Fruit fly (Drosophila melanogaster) whole organism, embryonic: ENCODE results near the gene CG5096.

Experiments used
- CG18011 ChIP-seq: fragments of 200-800 bp; sonication (Bioruptor generic); optimal IDR thresholded peaks from 2 replicates; lab custom pipeline; 2017; ENCODE audit warnings: missing biosample characterization, missing genetic modification characterization, mild to moderate bottlenecking, moderate library complexity, missing genotype
- Chrac-16 ChIP-seq: fragments of 200-800 bp; sonication (Bioruptor generic); optimal IDR thresholded peaks from 3 replicates; lab custom pipeline; 2016; ENCODE audit warnings: missing biosample characterization, missing genetic modification characterization
- Dll ChIP-seq: fragments of 200-800 bp; sonication (Bioruptor generic); IDR thresholded peaks from 4 replicates; pipeline ENCODE4 v1.3.6; 2022; ENCODE audit warnings: missing biosample characterization, missing genetic modification characterization; ENCODE audit not compliant: partially characterized antibody
- chinmo ChIP-seq: fragments of 200-800 bp; sonication (Bioruptor generic); IDR thresholded peaks from 4 replicates; pipeline ENCODE4 v1.3.6; 2022; ENCODE audit warnings: missing biosample characterization, missing genetic modification characterization; ENCODE audit not compliant: partially characterized antibody
- hbn ChIP-seq: fragments of 200-800 bp; sonication (Bioruptor generic); IDR thresholded peaks from 2 replicates; pipeline ENCODE4 v1.3.6; 2022; ENCODE audit warnings: missing biosample characterization, missing genetic modification characterization; ENCODE audit not compliant: partially characterized antibody

DNA sequence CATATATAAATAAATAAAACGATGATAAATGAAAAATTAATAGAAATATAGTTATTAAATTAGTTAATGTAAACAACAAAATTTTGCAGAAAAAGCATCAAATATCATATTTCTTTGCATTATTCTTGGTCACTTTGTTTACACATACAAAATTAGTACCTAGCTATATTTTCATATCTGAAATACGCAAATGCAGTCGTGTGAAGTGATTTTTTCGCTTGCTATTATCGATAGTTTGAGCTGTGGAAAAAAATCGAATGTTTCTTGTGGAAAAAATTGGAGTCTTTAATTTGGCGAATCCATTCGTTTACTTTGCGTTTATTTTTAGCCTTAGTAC, 14.4 kb downstream of the CG5096 start, which contains the start of gene Cnot4:
- TF ChIP-seq Chrac-16 (GFP tag; lab: Kevin White, UChicago) (no peak), chinmo (GFP tag; lab: Robert Waterston, UW) (no peak), CG18011 (GFP tag; lab: Kevin White, UChicago) (no peak), Dll (GFP tag; lab: Robert Waterston, UW) (peak; percentile 39; the same call in 2 of the 4 replicates), hbn (GFP tag; lab: Robert Waterston, UW) (no peak)
